Worm (Caenorhabditis elegans): ENCODE measurements around the gene C37C3.17.

- TF ChIP-seq aly-2 (tag; optimal IDR thresholded peaks at IDR 0.05) (peak; percentile 38), dpl-1 (GFP tag; optimal IDR thresholded peaks at IDR 0.05) (peak; percentile 52 to 60 (median 52)), mep-1 (tag; optimal IDR thresholded peaks at IDR 0.05) (peak; percentile 78), efl-3 (GFP tag; optimal IDR thresholded peaks at IDR 0.05) (no peak), ets-5 (GFP tag; IDR thresholded peaks at IDR 0.05) (no peak), ces-1 (GFP tag; optimal IDR thresholded peaks at IDR 0.05) (no peak), fos-1 (tag; optimal IDR thresholded peaks at IDR 0.05) (peak; percentile 80), lin-15B (tag; optimal IDR thresholded peaks at IDR 0.05) (no peak), nhr-76 (tag; optimal IDR thresholded peaks at IDR 0.05) (no peak), nhr-19 (GFP tag; conservative IDR thresholded peaks at IDR 0.05) (peak; percentile 75), ztf-11 (tag; optimal IDR thresholded peaks at IDR 0.05) (no peak), nhr-77 (tag; optimal IDR thresholded peaks at IDR 0.05) (peak; percentile 85), lin-14 (GFP tag; optimal IDR thresholded peaks at IDR 0.05) (peak; percentile 92), efl-1 (optimal IDR thresholded peaks at IDR 0.05) (peak; percentile 85 to 97), efl-1 (GFP tag; optimal IDR thresholded peaks at IDR 0.05 in 1 of 2) (peak; percentile 54 to 90)
These were observed 7.1 kb downstream of the C37C3.17 start, which contains the start of the genes C37C3.9 and C37C3.18 for ce11 chrV:7854603-7855002.

All from whole organism, L1 larva.